Fruit fly (Drosophila melanogaster) whole organism, embryonic: ENCODE measurements around the gene CG15764.
A peak's percentile ranks its signal among the peaks of the same experiment; 100 is the strongest.

ENCODE experiments used
- CG10543 ChIP-seq: fragments of 200-800 bp; sonication (Bioruptor generic); optimal IDR thresholded peaks from 3 replicates; lab custom pipeline; 2017; ENCODE audit warnings: missing biosample characterization, mild to moderate bottlenecking, missing genetic modification characterization, moderate library complexity
- CG11560 ChIP-seq: fragments of 200-800 bp; sonication (Bioruptor generic); IDR thresholded peaks from 3 replicates; pipeline ENCODE4 v1.3.6; 2022; ENCODE audit warnings: missing biosample characterization, missing genetic modification characterization
- CG15011 ChIP-seq: fragments of 200-800 bp; sonication (Bioruptor generic); optimal IDR thresholded peaks from 3 replicates; lab custom pipeline; 2018; ENCODE audit warnings: missing biosample characterization, mild to moderate bottlenecking, missing genetic modification characterization
- CG16863 ChIP-seq: fragments of 200-800 bp; sonication (Bioruptor generic); optimal IDR thresholded peaks from 3 replicates; lab custom pipeline; 2016; ENCODE audit warnings: missing biosample characterization, missing genetic modification characterization
- CG2116 ChIP-seq: fragments of 200-800 bp; sonication (Bioruptor generic); optimal IDR thresholded peaks from 3 replicates; lab custom pipeline; 2018; ENCODE audit warnings: missing biosample characterization, mild to moderate bottlenecking, missing genetic modification characterization
- CG2199 ChIP-seq: fragments of 200-800 bp; sonication (Bioruptor generic); IDR thresholded peaks from 3 replicates; pipeline ENCODE4 v1.3.6; 2022; ENCODE audit warnings: missing biosample characterization, missing genetic modification characterization
- CG2875 ChIP-seq: fragments of 200-800 bp; sonication (Bioruptor generic); optimal IDR thresholded peaks from 2 replicates; lab custom pipeline; 2017; ENCODE audit warnings: missing biosample characterization, mild to moderate bottlenecking, missing genetic modification characterization, missing genetic modification reagents
- CG34224 ChIP-seq: fragments of 200-800 bp; sonication (Bioruptor generic); IDR thresholded peaks from 3 replicates; pipeline ENCODE4 v1.3.6; 2022; ENCODE audit warnings: missing biosample characterization, missing genetic modification characterization; ENCODE audit not compliant: partially characterized antibody
- CG4282 ChIP-seq: fragments of 200-800 bp; sonication (Bioruptor generic); optimal IDR thresholded peaks from 2 replicates; lab custom pipeline; 2016; ENCODE audit warnings: missing biosample characterization, missing genetic modification characterization
- CG43689 ChIP-seq: fragments of 200-800 bp; sonication (Bioruptor generic); IDR thresholded peaks from 2 replicates; pipeline ENCODE4 v1.3.6; 2022; ENCODE audit warnings: missing biosample characterization, missing genetic modification characterization
- CG6175 ChIP-seq: fragments of 200-800 bp; sonication (Bioruptor generic); IDR thresholded peaks from 3 replicates; pipeline ENCODE4 v1.3.6; 2022; ENCODE audit warnings: missing biosample characterization, missing genetic modification characterization
- CG6272 ChIP-seq: fragments of 200-800 bp; sonication (Bioruptor generic); IDR thresholded peaks from 2 replicates; pipeline ENCODE4 v1.3.6; 2022; ENCODE audit warnings: missing biosample characterization, missing genetic modification characterization
- CG6854 ChIP-seq: fragments of 200-800 bp; sonication (Bioruptor generic); optimal IDR thresholded peaks from 3 replicates; lab custom pipeline; 2017; ENCODE audit warnings: missing biosample characterization, mild to moderate bottlenecking, missing genetic modification characterization
- CG7271 ChIP-seq: fragments of 200-800 bp; sonication (Bioruptor generic); optimal IDR thresholded peaks from 2 replicates; lab custom pipeline; 2018; ENCODE audit warnings: missing biosample characterization, mild to moderate bottlenecking, missing genetic modification characterization, moderate library complexity
- CG8089 ChIP-seq: fragments of 200-800 bp; sonication (Bioruptor generic); optimal IDR thresholded peaks from 3 replicates; lab custom pipeline; 2016; ENCODE audit warnings: missing biosample characterization, missing genetic modification characterization
- CG8290 ChIP-seq, 3 experiments: fragments of 200-800 bp; sonication (Bioruptor generic); optimal IDR thresholded peaks; 2 replicates each; lab custom pipeline; 2016 to 2019; ENCODE audit warnings: missing biosample characterization in 3 of 3, missing genetic modification characterization in 3 of 3, mild to moderate bottlenecking in 2 of 3, moderate library complexity in 1 of 3
- CG8924 ChIP-seq: fragments of 200-800 bp; optimal IDR thresholded peaks from 3 replicates; lab custom pipeline; 2019; ENCODE audit warnings: missing biosample characterization, mild to moderate bottlenecking, missing genetic modification characterization, moderate library complexity
- CG8944 ChIP-seq: fragments of 200-800 bp; sonication (Bioruptor generic); optimal IDR thresholded peaks from 3 replicates; lab custom pipeline; 2016; ENCODE audit warnings: missing biosample characterization, missing genetic modification characterization
- D ChIP-seq, 2 experiments: fragments of 200-800 bp in 1 of 2; fragments of >200 bp in 1 of 2; sonication (Bioruptor generic) in 1 of 2; optimal IDR thresholded peaks; 2 replicates in 1 of 2; 3 replicates in 1 of 2; lab custom pipeline; 2017; ENCODE audit warnings: mild to moderate bottlenecking in 1 of 2, missing biosample characterization in 1 of 2, missing genetic modification characterization in 1 of 2, missing genetic modification reagents in 1 of 2
- Deaf1 ChIP-seq: fragments of 200-800 bp; optimal IDR thresholded peaks from 3 replicates; lab custom pipeline; 2019; ENCODE audit warnings: missing biosample characterization, mild to moderate bottlenecking, missing genetic modification characterization, moderate library complexity
- Dip3 ChIP-seq: fragments of 200-800 bp; sonication (Bioruptor generic); optimal IDR thresholded peaks from 3 replicates; lab custom pipeline; 2016; ENCODE audit warnings: missing biosample characterization, missing genetic modification characterization
- Doc2 ChIP-seq: fragments of 200-800 bp; sonication (Bioruptor generic); IDR thresholded peaks from 2 replicates; pipeline ENCODE4 v1.3.6; 2022; ENCODE audit warnings: missing biosample characterization, missing genetic modification characterization
- Gug ChIP-seq: fragments of 200-800 bp; sonication (Bioruptor generic); IDR thresholded peaks from 4 replicates; pipeline ENCODE4 v1.3.6; 2022; ENCODE audit warnings: missing biosample characterization, missing genetic modification characterization
- Lhr ChIP-seq: fragments of 200-800 bp; sonication (Bioruptor generic); optimal IDR thresholded peaks from 3 replicates; lab custom pipeline; 2017; ENCODE audit warnings: mild to moderate bottlenecking, missing biosample characterization, missing genetic modification reagents, missing genetic modification characterization
- Max ChIP-seq: fragments of 200-800 bp; sonication (Bioruptor generic); optimal IDR thresholded peaks from 2 replicates; lab custom pipeline; 2016; ENCODE audit warnings: missing biosample characterization, mild to moderate bottlenecking, missing genetic modification characterization
- Mes4 ChIP-seq: fragments of 200-800 bp; sonication (Bioruptor generic); optimal IDR thresholded peaks from 2 replicates; lab custom pipeline; 2016; ENCODE audit warnings: missing biosample characterization, missing genetic modification characterization
- Oaz ChIP-seq: fragments of 200-800 bp; sonication (Bioruptor generic); IDR thresholded peaks from 2 replicates; pipeline ENCODE4 v1.3.6; 2022; ENCODE audit warnings: missing biosample characterization, missing genetic modification characterization
- Rx ChIP-seq: fragments of 200-800 bp; sonication (Bioruptor generic); IDR thresholded peaks from 2 replicates; pipeline ENCODE4 v1.3.6; 2022; ENCODE audit warnings: missing biosample characterization, missing genetic modification characterization
- ab ChIP-seq: fragments of 200-800 bp; sonication (Bioruptor generic); optimal IDR thresholded peaks from 2 replicates; lab custom pipeline; 2016; ENCODE audit warnings: missing biosample characterization, missing genetic modification characterization
- abd-A ChIP-seq: fragments of 200-800 bp; sonication (Bioruptor generic); optimal IDR thresholded peaks from 3 replicates; lab custom pipeline; 2019; ENCODE audit warnings: missing biosample characterization, mild to moderate bottlenecking, missing genetic modification characterization, moderate library complexity
- ase ChIP-seq: fragments of 200-800 bp; sonication (Bioruptor generic); IDR thresholded peaks from 3 replicates; pipeline ENCODE4 v1.3.6; 2022; ENCODE audit warnings: missing biosample characterization, missing genetic modification characterization
- bab2 ChIP-seq: fragments of 200-800 bp; sonication (Bioruptor generic); optimal IDR thresholded peaks from 2 replicates; lab custom pipeline; 2016; ENCODE audit warnings: missing biosample characterization, missing genetic modification characterization
- cas ChIP-seq: fragments of 200-800 bp; sonication (Bioruptor generic); IDR thresholded peaks from 2 replicates; pipeline ENCODE4 v1.3.6; 2022; ENCODE audit warnings: missing biosample characterization, missing genetic modification characterization
- croc ChIP-seq: fragments of 200-800 bp; sonication (Bioruptor generic); conservative IDR thresholded peaks from 3 replicates; pipeline ENCODE4 v1.3.6; 2022; ENCODE audit warnings: missing biosample characterization, missing genetic modification characterization
- gsb ChIP-seq: fragments of 200-800 bp; sonication (Bioruptor generic); IDR thresholded peaks from 2 replicates; pipeline ENCODE4 v1.3.6; 2022; ENCODE audit warnings: missing biosample characterization, missing genetic modification characterization
- ham ChIP-seq: fragments of 200-800 bp; sonication (Bioruptor generic); IDR thresholded peaks from 2 replicates; pipeline ENCODE4 v1.3.6; 2022; ENCODE audit warnings: missing biosample characterization, missing genetic modification characterization
- hb ChIP-seq: fragments of 200-800 bp; sonication (Bioruptor generic); IDR thresholded peaks from 3 replicates; pipeline ENCODE4 v1.3.6; 2022; ENCODE audit warnings: missing biosample characterization, missing genetic modification characterization; ENCODE audit not compliant: partially characterized antibody
- ken ChIP-seq: fragments of 200-800 bp; sonication (Bioruptor generic); IDR thresholded peaks from 3 replicates; pipeline ENCODE4 v1.3.6; 2022; ENCODE audit warnings: missing biosample characterization, missing genetic modification characterization
- mirr ChIP-seq: fragments of 200-800 bp; sonication (Bioruptor generic); optimal IDR thresholded peaks from 3 replicates; lab custom pipeline; 2018; ENCODE audit warnings: missing biosample characterization, mild to moderate bottlenecking, missing genetic modification characterization
- pb ChIP-seq: fragments of 200-800 bp; sonication (Bioruptor generic); optimal IDR thresholded peaks from 3 replicates; lab custom pipeline; 2016; ENCODE audit warnings: missing biosample characterization, missing genetic modification characterization
- pho ChIP-seq: fragments of 200-800 bp; sonication (Bioruptor generic); optimal IDR thresholded peaks from 2 replicates; lab custom pipeline; 2016; ENCODE audit warnings: missing biosample characterization, missing genetic modification characterization
- pros ChIP-seq: fragments of 200-800 bp; sonication (Bioruptor generic); optimal IDR thresholded peaks from 3 replicates; lab custom pipeline; 2019; ENCODE audit warnings: missing biosample characterization, mild to moderate bottlenecking, missing genetic modification characterization, moderate library complexity
- pzg ChIP-seq: fragments of 200-800 bp; sonication (Bioruptor generic); optimal IDR thresholded peaks from 3 replicates; lab custom pipeline; 2018; ENCODE audit warnings: missing biosample characterization, mild to moderate bottlenecking, missing genetic modification characterization, moderate library complexity
- sd ChIP-seq: fragments of 200-800 bp; sonication (Bioruptor generic); optimal IDR thresholded peaks from 3 replicates; lab custom pipeline; 2018; ENCODE audit warnings: missing biosample characterization, mild to moderate bottlenecking, missing genetic modification characterization, moderate library complexity
- so ChIP-seq: fragments of 200-800 bp; sonication (Bioruptor generic); IDR thresholded peaks from 3 replicates; pipeline ENCODE4 v1.3.6; 2022; ENCODE audit warnings: missing biosample characterization, missing genetic modification characterization
- stwl ChIP-seq: fragments of 200-800 bp; sonication (Bioruptor generic); optimal IDR thresholded peaks from 3 replicates; lab custom pipeline; 2018; ENCODE audit warnings: missing biosample characterization, mild to moderate bottlenecking, missing genetic modification characterization, moderate library complexity
- tna ChIP-seq: fragments of 200-800 bp; sonication (Bioruptor generic); IDR thresholded peaks from 2 replicates; pipeline ENCODE4 v1.3.6; 2022; ENCODE audit warnings: missing biosample characterization, missing genetic modification characterization; ENCODE audit not compliant: partially characterized antibody
- wdn ChIP-seq: fragments of 200-800 bp; sonication (Bioruptor generic); IDR thresholded peaks from 2 replicates; pipeline ENCODE4 v1.3.6; 2022; ENCODE audit warnings: missing biosample characterization, missing genetic modification characterization

Gene CG15764

dm6 chrX:5900146-5901093 is 31.5 kb downstream of the CG15764 start, which contains the start of gene Act5C (continued):
- TF ChIP-seq bab2 (GFP tag; lab: Kevin White, UChicago) (peak; percentile 94), Doc2 (no peak), D (optimal IDR thresholded peaks at IDR 0.05; lab: Kevin White, UChicago) (no peak), D (GFP tag; optimal IDR thresholded peaks at IDR 0.05; lab: Kevin White, UChicago) (peak; percentile 94), ab (peak; percentile 92), Deaf1 (tag; lab: Kevin White, UChicago) (peak; percentile 64), ken (GFP tag; lab: Robert Waterston, UW) (peak; percentile 94), mirr (GFP tag; lab: Kevin White, UChicago) (peak; percentile 77), CG2199 (GFP tag; lab: Robert Waterston, UW) (peak; percentile 93), Gug (GFP tag; lab: Robert Waterston, UW) (peak; percentile 89), pzg (GFP tag; lab: Kevin White, UChicago) (peak; percentile 9), Max (peak; percentile 91), CG10543 (GFP tag; lab: Kevin White, UChicago) (peak; percentile 66), so (GFP tag; lab: Robert Waterston, UW) (peak; percentile 93), wdn (GFP tag; lab: Robert Waterston, UW) (peak; percentile 88), CG11560 (tag; lab: Robert Waterston, UW) (peak; percentile 80), CG43689 (peak; percentile 82), hb (GFP tag; lab: Robert Waterston, UW) (no peak), CG2875 (GFP tag; lab: Kevin White, UChicago) (peak; percentile 90), sd (tag; lab: Kevin White, UChicago) (peak; percentile 73), croc (GFP tag; lab: Robert Waterston, UW) (peak; percentile 92), Rx (GFP tag; lab: Robert Waterston, UW) (peak; percentile 91), pros (GFP tag; lab: Kevin White, UChicago) (peak; percentile 85), CG16863 (GFP tag; lab: Kevin White, UChicago) (peak; percentile 95), CG15011 (GFP tag; lab: Kevin White, UChicago) (peak; percentile 86), pb (GFP tag; lab: Kevin White, UChicago) (peak; percentile 84), Lhr (GFP tag; lab: Kevin White, UChicago) (peak; percentile 70), Dip3 (peak; percentile 87), CG8924 (tag; lab: Kevin White, UChicago) (peak; percentile 94), CG2116 (GFP tag; lab: Kevin White, UChicago) (peak; percentile 68), Oaz (GFP tag; lab: Robert Waterston, UW) (peak; percentile 65), ham (GFP tag; lab: Robert Waterston, UW) (peak; percentile 67; the same call in 1 of the 2 replicates), abd-A (peak; percentile 41), Mes4 (GFP tag; lab: Kevin White, UChicago) (peak; percentile 90), CG6272 (GFP tag; lab: Robert Waterston, UW) (peak; percentile 88), CG6854 (GFP tag; lab: Kevin White, UChicago) (peak; percentile 86), CG8089 (GFP tag; lab: Kevin White, UChicago) (peak; percentile 93), CG8944 (peak; percentile 94), CG7271 (peak; percentile 84), pho (peak; percentile 89), CG4282 (GFP tag; lab: Kevin White, UChicago) (peak; percentile 79), CG34224 (GFP tag; lab: Robert Waterston, UW) (no peak), cas (peak; percentile 76), CG8290 (GFP tag; optimal IDR thresholded peaks at IDR 0.05; lab: Kevin White, UChicago) (peak; percentile 90), CG8290 (tag; optimal IDR thresholded peaks at IDR 0.05; lab: Kevin White, UChicago) (peak; percentile 11 to 99), CG6175 (peak; percentile 79), gsb (GFP tag; lab: Robert Waterston, UW) (peak; percentile 86), tna (GFP tag; lab: Robert Waterston, UW) (no peak), ase (GFP tag; lab: Robert Waterston, UW) (peak; percentile 87), stwl (peak; percentile 66)
